Fruit fly (Drosophila melanogaster) whole organism, wandering third instar larva: Measurements from ENCODE around the gene mei-217.

Source experiments
- CG32264 ChIP-seq: fragments of 200-800 bp; sonication (Bioruptor generic); optimal IDR thresholded peaks from 2 replicates; lab custom pipeline; 2016; ENCODE audit warnings: missing biosample characterization, missing genetic modification characterization
- CG9705 ChIP-seq: fragments of 200-800 bp; sonication (Bioruptor generic); optimal IDR thresholded peaks from 2 replicates; lab custom pipeline; 2018; ENCODE audit warnings: missing biosample characterization, mild to moderate bottlenecking, missing genetic modification characterization
- CrebA ChIP-seq: fragments of 200-800 bp; sonication (Bioruptor generic); optimal IDR thresholded peaks from 2 replicates; lab custom pipeline; 2016; ENCODE audit warnings: missing biosample characterization, mild to moderate bottlenecking, missing genetic modification characterization, borderline replicate concordance
- Dfd ChIP-seq: fragments of >200 bp; optimal IDR thresholded peaks from 2 replicates; lab custom pipeline; 2017; ENCODE audit warnings: missing biosample characterization, missing genetic modification characterization
- Dif ChIP-seq: fragments of 200-275, 200-300 bp; sonication (Bioruptor generic); optimal IDR thresholded peaks from 2 replicates; lab custom pipeline; 2018; ENCODE audit warnings: missing biosample characterization, missing genetic modification characterization; ENCODE audit not compliant: partially characterized antibody
- GATAd ChIP-seq: sonication (Bioruptor generic); optimal IDR thresholded peaks from 2 replicates; lab custom pipeline; 2016; ENCODE audit warnings: missing biosample characterization, missing genetic modification characterization
- HLH106 ChIP-seq: fragments of 200-800 bp; optimal IDR thresholded peaks from 3 replicates; lab custom pipeline; 2019; ENCODE audit warnings: missing biosample characterization, mild to moderate bottlenecking, missing genetic modification characterization, moderate library complexity
- Hnf4 ChIP-seq: fragments of 200-800 bp; sonication (Bioruptor generic); optimal IDR thresholded peaks from 2 replicates; lab custom pipeline; 2016; ENCODE audit warnings: missing biosample characterization, mild to moderate bottlenecking, missing genetic modification characterization
- Hr83 ChIP-seq: fragments of 200-300 bp; sonication (Bioruptor generic); optimal IDR thresholded peaks from 2 replicates; lab custom pipeline; 2016; ENCODE audit warnings: missing biosample characterization, mild to moderate bottlenecking, missing genetic modification characterization, moderate library complexity; ENCODE audit not compliant: poor library complexity, severe bottlenecking
- Jra ChIP-seq: sonication (Bioruptor generic); optimal IDR thresholded peaks from 2 replicates; lab custom pipeline; 2016; ENCODE audit warnings: missing biosample characterization, missing genetic modification characterization
- Mio ChIP-seq: sonication (Bioruptor generic); optimal IDR thresholded peaks from 2 replicates; lab custom pipeline; 2016; ENCODE audit warnings: missing biosample characterization, missing genetic modification characterization
- Myc ChIP-seq: fragments of >200 bp; optimal IDR thresholded peaks from 2 replicates; lab custom pipeline; 2017
- N ChIP-seq: fragments of >200 bp; optimal IDR thresholded peaks from 2 replicates; lab custom pipeline; 2018; ENCODE audit warnings: missing biosample characterization, missing external identifiers, missing genetic modification characterization
- OdsH ChIP-seq: fragments of 200-800 bp; sonication (Bioruptor generic); optimal IDR thresholded peaks from 2 replicates; lab custom pipeline; 2016; ENCODE audit warnings: missing biosample characterization, mild to moderate bottlenecking, missing genetic modification characterization
- Rel ChIP-seq, 2 experiments: fragments of 200-800 bp; sonication (Bioruptor generic) in 1 of 2; optimal IDR thresholded peaks; 2 replicates in 1 of 2; 3 replicates in 1 of 2; lab custom pipeline; 2016 to 2019; ENCODE audit warnings: mild to moderate bottlenecking in 2 of 2, missing biosample characterization in 2 of 2, missing genetic modification characterization in 2 of 2, moderate library complexity in 1 of 2
- Sp1 ChIP-seq: fragments of 200-800 bp; sonication (Bioruptor generic); optimal IDR thresholded peaks from 3 replicates; lab custom pipeline; 2019; ENCODE audit warnings: missing biosample characterization, mild to moderate bottlenecking, missing genetic modification characterization, moderate library complexity
- br ChIP-seq: fragments of 200-800 bp; sonication (Bioruptor generic); optimal IDR thresholded peaks from 2 replicates; lab custom pipeline; 2016; ENCODE audit warnings: missing biosample characterization, missing genetic modification characterization
- dl ChIP-seq, 2 experiments: fragments of 175-275, 200-275 bp in 1 of 2; fragments of 200-275 bp in 1 of 2; sonication (Bioruptor generic); optimal IDR thresholded peaks; lab custom pipeline; 2018; ENCODE audit warnings: mild to moderate bottlenecking in 2 of 2, missing biosample characterization in 2 of 2, missing genetic modification characterization in 2 of 2, moderate library complexity in 2 of 2; ENCODE audit not compliant: partially characterized antibody in 2 of 2, insufficient read depth in 1 of 2
- dmrt93B ChIP-seq: fragments of 200-800 bp; sonication (Bioruptor generic); optimal IDR thresholded peaks from 2 replicates; lab custom pipeline; 2018; ENCODE audit warnings: missing biosample characterization, mild to moderate bottlenecking, missing genetic modification characterization
- dsf ChIP-seq: sonication (Bioruptor generic); optimal IDR thresholded peaks from 2 replicates; lab custom pipeline; 2016; ENCODE audit warnings: missing biosample characterization, missing genetic modification characterization, borderline replicate concordance
- ey ChIP-seq: fragments of 200-800 bp; sonication (Bioruptor generic); optimal IDR thresholded peaks from 2 replicates; lab custom pipeline; 2016; ENCODE audit warnings: missing biosample characterization, missing genetic modification characterization
- foxo ChIP-seq, 2 experiments: fragments of 200-800 bp; sonication (Bioruptor generic); optimal IDR thresholded peaks; 2 replicates in 1 of 2; 3 replicates in 1 of 2; lab custom pipeline; 2016 to 2017; ENCODE audit warnings: missing biosample characterization in 2 of 2, missing genetic modification characterization in 2 of 2
- fru ChIP-seq: fragments of 200-800 bp; sonication (Bioruptor generic); optimal IDR thresholded peaks from 3 replicates; lab custom pipeline; 2016; ENCODE audit warnings: missing biosample characterization, mild to moderate bottlenecking, missing genetic modification characterization
- h ChIP-seq: fragments of 200-800 bp; sonication (Bioruptor generic); optimal IDR thresholded peaks from 3 replicates; lab custom pipeline; 2016; ENCODE audit warnings: missing biosample characterization, mild to moderate bottlenecking, missing genetic modification characterization
- jim ChIP-seq: fragments of 175-275, 200-325 bp; sonication (Bioruptor generic); optimal IDR thresholded peaks from 2 replicates; lab custom pipeline; 2016; ENCODE audit warnings: missing biosample characterization, mild to moderate bottlenecking, missing genetic modification characterization
- lola ChIP-seq: fragments of >200 bp; optimal IDR thresholded peaks from 2 replicates; lab custom pipeline; 2017; ENCODE audit warnings: missing biosample characterization, missing genetic modification characterization
- rgr ChIP-seq: fragments of 200-800 bp; sonication (Bioruptor generic); optimal IDR thresholded peaks from 3 replicates; lab custom pipeline; 2016; ENCODE audit warnings: missing biosample characterization, mild to moderate bottlenecking, missing genetic modification characterization
- sage ChIP-seq: fragments of 200-800 bp; sonication (Bioruptor generic); optimal IDR thresholded peaks from 2 replicates; lab custom pipeline; 2016; ENCODE audit warnings: missing biosample characterization, mild to moderate bottlenecking, missing genetic modification characterization
- sv ChIP-seq: fragments of 200-800 bp; sonication (Bioruptor generic); optimal IDR thresholded peaks from 3 replicates; lab custom pipeline; 2016; ENCODE audit warnings: missing biosample characterization, missing genetic modification characterization
- tai ChIP-seq: sonication (Bioruptor generic); optimal IDR thresholded peaks from 2 replicates; lab custom pipeline; 2016; ENCODE audit warnings: missing biosample characterization, missing genetic modification characterization
- woc ChIP-seq: sonication (Bioruptor generic); optimal IDR thresholded peaks from 2 replicates; lab custom pipeline; 2016; ENCODE audit warnings: missing biosample characterization, mild to moderate bottlenecking, missing genetic modification characterization

Gene mei-217

DNA sequence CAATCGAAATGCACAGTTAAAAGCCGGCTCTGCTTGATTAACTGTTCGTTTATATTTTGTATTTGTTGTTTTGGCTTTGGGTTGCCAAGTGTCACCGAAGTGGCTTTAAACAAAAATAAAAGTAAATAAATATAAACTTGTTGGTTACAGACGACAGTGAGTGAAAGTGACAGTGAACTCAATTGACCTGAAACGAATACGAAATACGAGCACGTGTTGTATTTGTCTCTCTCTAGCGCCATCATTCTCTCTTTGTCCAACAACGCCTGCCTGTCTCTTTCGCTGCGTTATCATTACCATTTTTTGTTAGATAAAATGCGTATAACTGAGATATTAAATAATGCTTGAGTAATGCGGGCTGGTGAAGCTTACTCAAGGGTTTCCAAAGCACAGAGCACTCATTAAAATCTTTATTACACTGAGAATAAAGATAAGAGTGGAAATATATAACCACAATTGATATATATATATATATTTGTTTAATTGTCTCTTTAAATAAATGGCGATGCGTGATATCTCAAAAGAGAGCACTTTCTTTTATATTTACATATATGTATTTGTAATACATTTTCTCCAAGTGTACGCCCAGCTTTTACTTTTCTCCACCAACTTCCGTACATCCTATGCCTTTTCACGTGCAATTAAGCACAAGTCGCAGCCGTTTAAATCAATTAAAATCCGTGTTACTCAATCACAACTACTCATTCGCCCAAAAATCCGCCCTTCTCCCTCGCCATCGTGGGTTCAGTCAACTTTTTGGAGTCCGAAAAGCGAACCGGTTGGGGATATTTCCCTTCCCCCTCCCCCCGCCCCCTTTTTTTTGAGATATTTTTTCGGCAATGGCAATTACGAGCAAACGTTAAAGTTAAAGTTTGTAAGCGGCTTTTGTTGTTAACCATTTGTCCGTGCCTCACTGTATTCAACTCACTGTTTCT lies 38.7 kb upstream of the mei-217 start (continued):
- TF ChIP-seq dsf (no peak), OdsH (GFP tag; lab: Kevin White, UChicago) (peak; percentile 26), N (no peak), CrebA (GFP tag; lab: Kevin White, UChicago) (no peak)

- TF ChIP-seq rgr (GFP tag; lab: Kevin White, UChicago) (no peak), CG32264 (GFP tag; lab: Kevin White, UChicago) (no peak), N (no peak), lola (GFP tag; lab: Kevin White, UChicago) (no peak), dl (GFP tag; optimal IDR thresholded peaks at IDR 0.05; lab: Kevin White, UChicago; ENCODE audit: insufficient read depth in 1 of 2, partially characterized antibody in 2 of 2) (no peak), Jra (GFP tag; lab: Kevin White, UChicago) (no peak), br (GFP tag; lab: Kevin White, UChicago) (no peak), sv (no peak), GATAd (no peak), Hr83 (GFP tag; lab: Kevin White, UChicago) (no peak), h (GFP tag; lab: Kevin White, UChicago) (no peak), woc (GFP tag; lab: Kevin White, UChicago) (no peak), tai (GFP tag; lab: Kevin White, UChicago) (no peak), foxo (GFP tag; optimal IDR thresholded peaks at IDR 0.05; lab: Kevin White, UChicago) (no peak), dsf (no peak), CG9705 (GFP tag; lab: Kevin White, UChicago) (no peak), Myc (lab: Kevin White, UChicago) (no peak), Dfd (GFP tag; lab: Kevin White, UChicago) (no peak), Sp1 (GFP tag; lab: Kevin White, UChicago) (no peak), fru (GFP tag; lab: Kevin White, UChicago) (no peak)
Observed at dm6 chrX:17180523-17180922, 37.7 kb upstream of the mei-217 start.

- TF ChIP-seq jim (GFP tag; lab: Kevin White, UChicago) (no peak), fru (GFP tag; lab: Kevin White, UChicago) (peak; percentile 99), Mio (GFP tag; lab: Kevin White, UChicago) (no peak), ey (GFP tag; lab: Kevin White, UChicago) (peak; percentile 82), dsf (no peak), Dfd (GFP tag; lab: Kevin White, UChicago) (peak; percentile 94), sage (GFP tag; lab: Kevin White, UChicago) (peak; percentile 97), Hnf4 (peak; percentile 24), dl (GFP tag; optimal IDR thresholded peaks at IDR 0.05; lab: Kevin White, UChicago; ENCODE audit: insufficient read depth in 1 of 2, partially characterized antibody in 2 of 2) (peak in 1 of 2 experiments; percentile 45), rgr (GFP tag; lab: Kevin White, UChicago) (peak; percentile 3), HLH106 (tag; lab: Kevin White, UChicago) (peak; percentile 99), br (GFP tag; lab: Kevin White, UChicago) (no peak), woc (GFP tag; lab: Kevin White, UChicago) (peak; percentile 99), dmrt93B (GFP tag; lab: Kevin White, UChicago) (peak; percentile 97), CrebA (GFP tag; lab: Kevin White, UChicago) (peak; percentile 92), h (GFP tag; lab: Kevin White, UChicago) (peak; percentile 99), CG9705 (GFP tag; lab: Kevin White, UChicago) (peak; percentile 92), OdsH (GFP tag; lab: Kevin White, UChicago) (no peak), Hr83 (GFP tag; lab: Kevin White, UChicago) (peak; percentile 41), sv (peak; percentile 94), foxo (GFP tag; optimal IDR thresholded peaks at IDR 0.05; lab: Kevin White, UChicago) (peak; percentile 88 to 99), Rel (GFP tag; optimal IDR thresholded peaks at IDR 0.05; lab: Kevin White, UChicago) (peak; percentile 97), Rel (tag; optimal IDR thresholded peaks at IDR 0.05; lab: Kevin White, UChicago) (peak; percentile 87), CG32264 (GFP tag; lab: Kevin White, UChicago) (peak; percentile 97), Dif (GFP tag; lab: Kevin White, UChicago) (no peak)
- TF ChIP-seq, all 38 proteins: peak for 18
Observed at dm6 chrX:17178484-17178921, 35.7 kb upstream of the mei-217 start.
